Worm (Caenorhabditis elegans) whole organism, L2 larva: ENCODE measurements around the gene bath-26.

ENCODE experiments used
- C34F6.9 ChIP-seq: fragments of 150-350 bp; optimal IDR thresholded peaks from 2 replicates; lab custom pipeline; 2014; ENCODE audit warnings: missing biosample characterization, missing genetic modification characterization
- F13H6.1 ChIP-seq: sonication (generic microtip); optimal IDR thresholded peaks from 2 replicates; lab custom pipeline; 2016; ENCODE audit warnings: missing genetic modification characterization, missing compliant biosample characterization
- ZK546.5 ChIP-seq: sonication (generic microtip); optimal IDR thresholded peaks from 2 replicates; lab custom pipeline; 2017; ENCODE audit warnings: missing biosample characterization, missing genetic modification characterization
- alr-1 ChIP-seq: fragments of 150-350 bp; optimal IDR thresholded peaks from 2 replicates; lab custom pipeline; 2014; ENCODE audit warnings: missing biosample characterization, missing genetic modification characterization
- aly-2 ChIP-seq: fragments of 150-350 bp; optimal IDR thresholded peaks from 2 replicates; lab custom pipeline; 2014; ENCODE audit warnings: missing biosample characterization, missing genetic modification characterization
- crh-2 ChIP-seq: sonication (generic microtip); optimal IDR thresholded peaks from 2 replicates; lab custom pipeline; 2017; ENCODE audit warnings: missing biosample characterization, missing genetic modification characterization
- dmd-4 ChIP-seq: sonication (generic microtip); optimal IDR thresholded peaks from 2 replicates; lab custom pipeline; 2017; ENCODE audit warnings: missing biosample characterization, missing genetic modification characterization
- egl-27 ChIP-seq: sonication (generic microtip); optimal IDR thresholded peaks from 3 replicates; lab custom pipeline; 2017; ENCODE audit warnings: missing biosample characterization, missing genetic modification reagents, missing genetic modification characterization
- elt-3 ChIP-seq: sonication (generic microtip); optimal IDR thresholded peaks from 2 replicates; lab custom pipeline; 2017; ENCODE audit warnings: missing biosample characterization, missing genetic modification characterization
- fos-1 ChIP-seq: fragments of 150-350 bp; optimal IDR thresholded peaks from 2 replicates; lab custom pipeline; 2014; ENCODE audit warnings: missing biosample characterization, missing genetic modification characterization
- gmeb-1 ChIP-seq: fragments of 150-350 bp; optimal IDR thresholded peaks from 2 replicates; lab custom pipeline; 2014; ENCODE audit warnings: missing biosample characterization, missing genetic modification characterization
- lin-11 ChIP-seq: fragments of 150-350 bp; sonication (generic microtip); optimal IDR thresholded peaks from 2 replicates; lab custom pipeline; 2014; ENCODE audit warnings: missing biosample characterization, missing genetic modification characterization, inconsistent platforms, mixed read lengths
- lin-13 ChIP-seq: fragments of 150-350 bp; optimal IDR thresholded peaks from 2 replicates; lab custom pipeline; 2014; ENCODE audit warnings: missing biosample characterization, missing genetic modification reagents, missing genetic modification characterization
- lin-39 ChIP-seq: fragments of 150-350 bp; optimal IDR thresholded peaks from 2 replicates; lab custom pipeline; 2014; ENCODE audit warnings: missing biosample characterization, missing genetic modification reagents, missing genetic modification characterization
- lsy-2 ChIP-seq, 2 experiments: fragments of 150-350 bp in 1 of 2; sonication (generic microtip) in 1 of 2; optimal IDR thresholded peaks; 2 replicates each; lab custom pipeline; 2014 to 2017; ENCODE audit warnings: missing biosample characterization in 2 of 2, missing genetic modification characterization in 2 of 2
- mdl-1 ChIP-seq, 2 experiments: fragments of 150-350 bp in 1 of 2; sonication (generic microtip) in 1 of 2; optimal IDR thresholded peaks; 2 replicates each; lab custom pipeline; 2017; ENCODE audit warnings: missing biosample characterization in 2 of 2, missing genetic modification characterization in 2 of 2
- nhr-10 ChIP-seq: sonication (generic microtip); optimal IDR thresholded peaks from 2 replicates; lab custom pipeline; 2017; ENCODE audit warnings: missing biosample characterization, missing genetic modification characterization
- nhr-12 ChIP-seq: fragments of 150-350 bp; optimal IDR thresholded peaks from 2 replicates; lab custom pipeline; 2014; ENCODE audit warnings: missing biosample characterization, missing genetic modification characterization
- nhr-129 ChIP-seq: fragments of 150-350 bp; optimal IDR thresholded peaks from 2 replicates; lab custom pipeline; 2014; ENCODE audit warnings: missing biosample characterization, missing genetic modification characterization
- nhr-21 ChIP-seq: fragments of 150-350 bp; optimal IDR thresholded peaks from 2 replicates; lab custom pipeline; 2014; ENCODE audit warnings: missing biosample characterization, missing genetic modification characterization
- nhr-23 ChIP-seq: fragments of 150-350 bp; optimal IDR thresholded peaks from 2 replicates; lab custom pipeline; 2014; ENCODE audit warnings: missing biosample characterization, missing genetic modification reagents, missing genetic modification characterization
- nhr-237 ChIP-seq: fragments of 150-350 bp; optimal IDR thresholded peaks from 2 replicates; lab custom pipeline; 2014; ENCODE audit warnings: missing biosample characterization, missing genetic modification characterization
- nhr-25 ChIP-seq: fragments of 150-350 bp; sonication (generic microtip); optimal IDR thresholded peaks from 3 replicates; lab custom pipeline; 2014; ENCODE audit warnings: missing biosample characterization, missing genetic modification characterization
- nhr-6 ChIP-seq: fragments of 150-350 bp; optimal IDR thresholded peaks from 2 replicates; lab custom pipeline; 2014; ENCODE audit warnings: missing biosample characterization, missing genetic modification characterization
- nhr-77 ChIP-seq: fragments of 150-350 bp; optimal IDR thresholded peaks from 2 replicates; lab custom pipeline; 2014; ENCODE audit warnings: missing biosample characterization, missing genetic modification characterization
- peb-1 ChIP-seq: fragments of 150-350 bp; optimal IDR thresholded peaks from 2 replicates; lab custom pipeline; 2014; ENCODE audit warnings: missing biosample characterization, missing genetic modification characterization
- sem-4 ChIP-seq: fragments of 150-350 bp; optimal IDR thresholded peaks from 2 replicates; lab custom pipeline; 2014; ENCODE audit warnings: missing biosample characterization, missing genetic modification reagents, missing genetic modification characterization
- skn-1 ChIP-seq: sonication (generic microtip); optimal IDR thresholded peaks from 2 replicates; lab custom pipeline; 2017; ENCODE audit warnings: missing biosample characterization, missing genetic modification characterization
- sma-3 ChIP-seq: sonication (generic microtip); optimal IDR thresholded peaks from 2 replicates; lab custom pipeline; 2016; ENCODE audit warnings: missing genetic modification reagents, missing genetic modification characterization, missing compliant biosample characterization
- sma-9 ChIP-seq, 2 experiments: fragments of 150-350 bp in 1 of 2; sonication (generic microtip) in 1 of 2; optimal IDR thresholded peaks; 2 replicates each; lab custom pipeline; 2014 to 2016; ENCODE audit warnings: missing genetic modification characterization in 2 of 2, mild to moderate bottlenecking in 1 of 2, missing biosample characterization in 1 of 2, missing compliant biosample characterization in 1 of 2, missing genetic modification reagents in 1 of 2, moderate library complexity in 1 of 2
- snpc-4 ChIP-seq: fragments of 150-350 bp; optimal IDR thresholded peaks from 2 replicates; lab custom pipeline; 2014; ENCODE audit warnings: missing biosample characterization, missing genetic modification characterization
- unc-39 ChIP-seq: fragments of 150-350 bp; optimal IDR thresholded peaks from 2 replicates; lab custom pipeline; 2014; ENCODE audit warnings: missing biosample characterization, missing genetic modification characterization
- unc-55 ChIP-seq: fragments of 150-350 bp; sonication (generic microtip); optimal IDR thresholded peaks from 3 replicates; lab custom pipeline; 2014; ENCODE audit warnings: missing biosample characterization, missing genetic modification reagents, missing genetic modification characterization
- unc-62 ChIP-seq: fragments of 150-350 bp; optimal IDR thresholded peaks from 2 replicates; lab custom pipeline; 2014; ENCODE audit warnings: missing biosample characterization, missing genetic modification reagents, missing genetic modification characterization

bath-26 gene

DNA sequence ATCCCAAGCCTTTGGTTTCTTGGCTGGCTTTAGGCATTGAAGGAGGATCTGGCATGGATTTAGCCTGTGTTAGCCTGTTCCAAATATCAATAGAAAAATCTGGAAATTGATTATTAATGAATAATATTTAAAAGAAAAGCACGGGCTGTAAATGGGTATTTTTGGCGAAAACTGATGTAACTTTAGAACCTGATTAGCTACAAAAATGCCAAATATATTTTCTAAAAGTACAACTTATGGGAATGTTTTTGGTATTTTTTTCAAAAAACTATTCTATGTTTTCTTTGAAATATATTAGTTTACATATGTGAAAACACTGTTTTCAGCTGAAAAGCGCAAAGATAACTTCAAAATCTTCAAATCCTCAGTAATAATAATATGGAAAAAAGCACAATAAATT is at the start of gene bath-26:
Gene bath-26 (minus strand): TSS at position 101 of the 400 bp plus-strand sequence.
- TF ChIP-seq snpc-4 (tag; lab: Kevin White, UChicago) = no peak
- no peak for TF ChIP-seq nhr-129
- TF ChIP-seq C34F6.9 (tag; lab: Kevin White, UChicago) = no peak
- TF ChIP-seq sem-4 (tag; lab: Kevin White, UChicago) = no peak
- TF ChIP-seq egl-27 (tag; lab: Kevin White, UChicago) = no peak
- no peak for TF ChIP-seq ZK546.5 (tag; lab: Kevin White, UChicago)

DNA sequence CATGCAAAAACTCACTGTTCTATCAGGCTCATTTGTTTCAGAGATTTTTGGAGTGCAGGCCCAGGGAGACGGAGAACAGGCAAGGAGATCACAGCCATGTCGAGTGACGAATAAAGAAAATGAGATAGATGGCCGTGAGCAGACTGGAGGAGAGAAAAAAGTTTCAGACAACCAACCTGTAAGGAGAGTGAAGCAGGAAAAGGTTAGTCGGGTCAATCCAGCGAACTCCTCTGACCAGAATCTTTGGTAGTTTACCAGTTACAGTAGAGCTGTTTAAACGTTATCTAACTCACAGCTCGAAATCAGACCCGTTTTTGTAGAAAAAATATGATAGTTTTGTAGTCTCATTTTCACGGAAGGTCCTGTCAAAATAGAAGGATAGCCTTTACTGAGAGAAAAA is 48.2 kb upstream of the bath-26 start, which contains the start of gene fbxb-21:
Gene fbxb-21 (minus strand): TSS at position 101 of the 400 bp plus-strand sequence.
- TF ChIP-seq lin-13 (GFP tag; lab: Kevin White, UChicago) (no peak), nhr-12 (tag; lab: Kevin White, UChicago) (no peak), snpc-4 (tag; lab: Kevin White, UChicago) (no peak), F13H6.1 (tag; lab: Kevin White, UChicago) (no peak), lsy-2 (tag; optimal IDR thresholded peaks at IDR 0.05; lab: Kevin White, UChicago) (no peak), lin-39 (no peak), aly-2 (no peak), skn-1 (no peak), sma-9 (GFP tag; optimal IDR thresholded peaks at IDR 0.05; lab: Kevin White, UChicago) (no peak), sma-9 (tag; optimal IDR thresholded peaks at IDR 0.05; lab: Kevin White, UChicago) (no peak), nhr-23 (tag; lab: Kevin White, UChicago) (no peak), lin-11 (tag; lab: Kevin White, UChicago) (no peak), nhr-6 (tag; lab: Kevin White, UChicago) (no peak), nhr-10 (no peak), elt-3 (no peak), sma-3 (GFP tag; lab: Kevin White, UChicago) (no peak), nhr-129 (no peak), alr-1 (tag; lab: Kevin White, UChicago) (no peak), unc-39 (tag; lab: Kevin White, UChicago) (no peak), gmeb-1 (tag; lab: Kevin White, UChicago) (no peak)

DNA sequence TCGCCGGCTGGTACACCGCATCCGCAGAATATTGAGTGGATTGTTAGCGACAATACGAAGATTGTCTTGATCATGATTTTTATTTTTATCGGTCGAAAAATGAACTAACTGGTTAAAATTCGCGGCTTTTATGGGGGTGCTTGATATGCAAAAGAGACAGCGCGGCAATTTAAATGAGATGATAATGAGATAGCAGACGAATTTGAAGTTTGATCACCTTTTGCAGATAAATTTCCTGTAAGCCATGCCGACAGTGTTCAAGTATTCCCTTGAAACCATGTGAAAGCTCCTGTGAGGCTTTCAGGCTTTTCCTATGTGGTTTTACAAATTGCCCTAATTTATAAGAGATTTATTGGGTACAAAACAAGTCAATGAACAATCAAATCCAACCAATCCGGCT is 45.6 kb upstream of the bath-26 start, which contains the start of gene ZC204.17:
Gene ZC204.17 (minus strand): TSS at position 101 of the 400 bp plus-strand sequence.
- no peak for TF ChIP-seq unc-39 (tag; lab: Kevin White, UChicago)
- no peak for TF ChIP-seq dmd-4
- no peak for TF ChIP-seq egl-27 (tag; lab: Kevin White, UChicago)
- TF ChIP-seq nhr-21 = no peak

DNA sequence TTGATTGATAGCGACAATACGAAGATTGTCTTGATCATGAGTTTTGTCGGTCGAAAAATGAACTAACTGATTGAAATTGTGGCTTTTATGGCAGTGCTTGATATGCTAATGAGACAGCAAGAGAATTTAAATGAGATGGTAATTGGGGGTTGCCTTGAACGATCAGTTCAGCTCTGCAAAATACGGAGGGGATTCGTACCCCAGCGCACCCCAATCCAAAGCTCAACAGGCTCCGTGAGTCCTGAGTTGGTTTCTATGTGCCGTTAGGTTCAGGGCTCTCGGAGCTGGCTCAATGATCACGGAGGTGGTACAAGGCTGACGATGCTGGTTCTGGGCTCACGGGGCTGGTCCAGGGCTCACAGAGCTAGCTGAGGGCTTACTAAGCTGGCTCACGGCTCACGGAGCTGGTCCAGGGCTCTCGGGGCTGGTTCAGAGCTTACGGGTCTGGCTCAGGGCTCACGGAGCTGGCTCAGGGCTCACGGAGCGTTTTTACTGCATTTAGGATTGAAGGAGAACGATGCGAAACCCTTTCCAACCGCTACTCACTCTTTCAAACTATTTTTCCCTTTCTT is 44.3 kb upstream of the bath-26 start, which contains the start of gene ZC204.6:
Gene ZC204.6 (minus strand): TSS at position 51 of the 572 bp plus-strand sequence.
- no peak for TF ChIP-seq nhr-237 (tag; lab: Kevin White, UChicago)
- no peak for TF ChIP-seq nhr-21
- no peak for TF ChIP-seq crh-2 (tag; lab: Kevin White, UChicago)
- TF ChIP-seq unc-55 = no peak
- no peak for TF ChIP-seq peb-1 (tag; lab: Kevin White, UChicago)
- no peak for TF ChIP-seq snpc-4 (tag; lab: Kevin White, UChicago)
- no peak for TF ChIP-seq unc-62 (GFP tag; lab: Kevin White, UChicago)
- TF ChIP-seq mdl-1 (tag; optimal IDR thresholded peaks at IDR 0.05; lab: Kevin White, UChicago) = no peak
- no peak for TF ChIP-seq nhr-25 (tag; lab: Kevin White, UChicago)
- no peak for TF ChIP-seq fos-1

DNA sequence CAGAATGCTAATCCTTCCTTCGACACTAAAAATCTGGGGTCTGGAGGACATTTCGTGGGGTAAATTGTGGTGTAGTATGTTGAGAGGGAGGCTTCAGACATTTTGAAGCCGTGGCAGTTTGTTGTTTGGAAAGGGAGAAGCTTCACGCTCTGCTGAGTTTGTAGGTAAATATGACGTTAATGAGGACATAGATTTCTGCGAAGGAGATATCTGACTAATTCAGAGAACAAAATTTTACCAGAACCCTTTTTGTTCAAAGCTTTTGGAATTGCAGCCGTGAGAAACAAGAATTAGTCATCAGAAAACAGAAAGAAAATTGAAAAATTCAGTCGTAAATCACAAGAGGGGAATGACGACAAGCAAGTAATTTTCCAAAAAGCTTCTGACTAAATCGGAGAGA is 39.9 kb upstream of the bath-26 start, which contains the start of gene srh-72:
Gene srh-72 (minus strand): TSS at position 101 of the 400 bp plus-strand sequence.
- no peak for TF ChIP-seq nhr-77
- no peak for TF ChIP-seq nhr-10
- TF ChIP-seq nhr-237 (tag; lab: Kevin White, UChicago) = no peak
- TF ChIP-seq peb-1 (tag; lab: Kevin White, UChicago) = no peak
- no peak for TF ChIP-seq nhr-21
- TF ChIP-seq unc-55 = no peak
- TF ChIP-seq snpc-4 (tag; lab: Kevin White, UChicago) = no peak
- TF ChIP-seq ZK546.5 (tag; lab: Kevin White, UChicago) = no peak
- no peak for TF ChIP-seq C34F6.9 (tag; lab: Kevin White, UChicago)
- TF ChIP-seq skn-1 = no peak
- no peak for TF ChIP-seq nhr-12 (tag; lab: Kevin White, UChicago)
